Fruit fly (Drosophila melanogaster): ENCODE data around the gene CG32071.

CG32071 gene

DNA sequence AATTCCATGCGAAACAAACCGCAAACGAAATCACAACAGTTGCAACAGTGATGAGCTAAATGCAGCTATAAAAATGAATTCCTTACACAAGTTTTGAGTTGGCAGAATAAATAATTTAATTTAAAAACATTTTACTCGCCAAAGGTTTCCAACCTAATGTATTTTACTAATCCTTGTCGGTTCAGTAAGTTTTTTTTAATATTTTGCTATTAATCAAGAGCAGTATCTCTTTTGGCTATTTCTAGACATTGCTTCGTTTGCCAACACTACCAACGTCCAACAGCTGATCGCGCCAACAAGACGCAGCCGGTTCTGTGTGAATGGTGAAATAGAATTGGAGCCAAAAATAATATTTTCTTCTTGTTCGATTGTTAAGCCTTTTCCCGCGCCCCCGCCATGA is 39.0 kb downstream of the CG32071 start, which contains the start of the genes CG32075, CG45101 and SuUR (continued):
- TF ChIP-seq CG4730 (GFP tag; IDR thresholded peaks at IDR 0.05) (peak; percentile 81), CG14050 (GFP tag; IDR thresholded peaks at IDR 0.05) (peak; percentile 72; the same call in 2 of the 3 replicates), CG6689 (GFP tag; IDR thresholded peaks at IDR 0.05) (peak; percentile 88), vfl (GFP tag; optimal IDR thresholded peaks at IDR 0.05) (peak; percentile 86), dysf (GFP tag; IDR thresholded peaks at IDR 0.05) (peak; percentile 87), CG6254 (GFP tag; optimal IDR thresholded peaks at IDR 0.05) (peak; percentile 54), prd (optimal IDR thresholded peaks at IDR 0.05) (no peak), prd (GFP tag; IDR thresholded peaks at IDR 0.05) (peak; percentile 95), CG15479 (GFP tag; optimal IDR thresholded peaks at IDR 0.05) (no peak), z (GFP tag; IDR thresholded peaks at IDR 0.05) (no peak), HmgD (GFP tag; optimal IDR thresholded peaks at IDR 0.05) (peak; percentile 73), CG2199 (GFP tag; IDR thresholded peaks at IDR 0.05) (peak; percentile 56; the same call in 1 of the 3 replicates), Mes4 (GFP tag; optimal IDR thresholded peaks at IDR 0.05) (peak; percentile 75), CG7963 (GFP tag; IDR thresholded peaks at IDR 0.05; ENCODE audit: partially characterized antibody) (no peak; the same call in 2 of the 3 replicates), CG43689 (GFP tag; IDR thresholded peaks at IDR 0.05) (peak; percentile 50; the same call in 1 of the 2 replicates), Gug (GFP tag; IDR thresholded peaks at IDR 0.05) (peak; percentile 84), Doc3 (GFP tag; IDR thresholded peaks at IDR 0.05; ENCODE audit: partially characterized antibody) (no peak), Fer3 (tag; optimal IDR thresholded peaks at IDR 0.05) (peak; percentile 74), CG10209 (GFP tag; optimal IDR thresholded peaks at IDR 0.05) (peak; percentile 85), kah (GFP tag; optimal IDR thresholded peaks at IDR 0.05) (peak; percentile 32), ham (GFP tag; IDR thresholded peaks at IDR 0.05) (peak; percentile 29; the same call in 1 of the 2 replicates), Atf3 (GFP tag; optimal IDR thresholded peaks at IDR 0.05) (peak; percentile 89), vvl (GFP tag; IDR thresholded peaks at IDR 0.05) (peak; percentile 91), CG16815 (GFP tag; optimal IDR thresholded peaks at IDR 0.05) (peak; percentile 80), CG1832 (GFP tag; optimal IDR thresholded peaks at IDR 0.05) (no peak), CG10366 (GFP tag; IDR thresholded peaks at IDR 0.05) (peak; percentile 89), sens (GFP tag) (peak; percentile 99), CG13424 (tag; optimal IDR thresholded peaks at IDR 0.05) (peak; percentile 90), tgo (GFP tag; IDR thresholded peaks at IDR 0.05) (peak; percentile 94), Hmx (GFP tag; optimal IDR thresholded peaks at IDR 0.05) (peak; percentile 67), CG18011 (GFP tag; optimal IDR thresholded peaks at IDR 0.05) (peak; percentile 82), fd96Cb (tag; optimal IDR thresholded peaks at IDR 0.05) (peak; percentile 83), NC2α (GFP tag; optimal IDR thresholded peaks at IDR 0.05) (peak; percentile 70), lola (GFP tag; optimal IDR thresholded peaks at IDR 0.05) (peak in 1 of 3 experiments; percentile 86), Optix (GFP tag; IDR thresholded peaks at IDR 0.05) (peak; percentile 70), Bgb (GFP tag; IDR thresholded peaks at IDR 0.05; ENCODE audit: partially characterized antibody) (no peak), Ravus (GFP tag; IDR thresholded peaks at IDR 0.05) (peak; percentile 58), sug (tag; optimal IDR thresholded peaks at IDR 0.05) (peak; percentile 88), Lpt (GFP tag; optimal IDR thresholded peaks at IDR 0.05) (no peak), sc (optimal IDR thresholded peaks at IDR 0.05) (no peak), sc (GFP tag; optimal IDR thresholded peaks at IDR 0.05) (peak; percentile 63), slbo (GFP tag; IDR thresholded peaks at IDR 0.05) (peak; percentile 94), crc (GFP tag; optimal IDR thresholded peaks at IDR 0.05) (peak; percentile 73), CG31441 (GFP tag; IDR thresholded peaks at IDR 0.05) (peak; percentile 68), CG18599 (GFP tag; optimal IDR thresholded peaks at IDR 0.05) (peak; percentile 83), bcd (GFP tag; optimal IDR thresholded peaks at IDR 0.05) (peak; percentile 81), CG11247 (GFP tag; IDR thresholded peaks at IDR 0.05) (peak; percentile 84), Dll (GFP tag; IDR thresholded peaks at IDR 0.05; ENCODE audit: partially characterized antibody) (no peak), gsb-n (tag; optimal IDR thresholded peaks at IDR 0.05) (peak; percentile 74), CG15269 (tag; optimal IDR thresholded peaks at IDR 0.05) (peak; percentile 80), maf-S (GFP tag; optimal IDR thresholded peaks at IDR 0.05) (peak; percentile 75)

Measured in whole organism, embryonic.